Fruit fly (Drosophila melanogaster): ENCODE results near the gene Inx5.

- TF ChIP-seq CG6808 (GFP tag; optimal IDR thresholded peaks at IDR 0.05) (no peak), salr (GFP tag; optimal IDR thresholded peaks at IDR 0.05) (no peak), Sox102F (GFP tag; optimal IDR thresholded peaks at IDR 0.05) (no peak), fd59A (GFP tag; optimal IDR thresholded peaks at IDR 0.05) (no peak), Hr38 (GFP tag; optimal IDR thresholded peaks at IDR 0.05) (no peak), CG9139 (GFP tag; optimal IDR thresholded peaks at IDR 0.05) (no peak), CG34406 (GFP tag; optimal IDR thresholded peaks at IDR 0.05) (no peak), CG10631 (GFP tag; optimal IDR thresholded peaks at IDR 0.05) (no peak)
Observed at dm6 chrX:19201630-19202029, 30.9 kb upstream of the Inx5 start, which contains the start of gene CG7990.
